Worm (Caenorhabditis elegans) whole organism, midembryonic: ENCODE results near the gene col-148.

ENCODE experiments used
- flt-1 ChIP-seq: fragments of 200-800 bp; sonication (Bioruptor generic); IDR thresholded peaks from 2 replicates; pipeline ENCODE4 v1.3.6; 2022; ENCODE audit warnings: missing genetic modification characterization, missing compliant biosample characterization
- med-1 ChIP-seq: sonication (generic microtip); optimal IDR thresholded peaks from 2 replicates; lab custom pipeline; 2017; ENCODE audit warnings: missing genetic modification characterization, mild to moderate bottlenecking, missing compliant biosample characterization, antibody characterized with exemption, missing genetic modification reagents; ENCODE audit not compliant: insufficient read depth
- ztf-23 ChIP-seq: fragments of 200-800 bp; sonication (Bioruptor generic); IDR thresholded peaks from 2 replicates; pipeline ENCODE4 v1.3.6; 2022; ENCODE audit warnings: missing genetic modification reagents, missing genetic modification characterization, missing compliant biosample characterization
- ztf-29 ChIP-seq: fragments of 200-800 bp; sonication (Bioruptor generic); IDR thresholded peaks from 2 replicates; pipeline ENCODE4 v1.3.6; 2022; ENCODE audit warnings: missing genetic modification reagents, missing genetic modification characterization, missing compliant biosample characterization

DNA sequence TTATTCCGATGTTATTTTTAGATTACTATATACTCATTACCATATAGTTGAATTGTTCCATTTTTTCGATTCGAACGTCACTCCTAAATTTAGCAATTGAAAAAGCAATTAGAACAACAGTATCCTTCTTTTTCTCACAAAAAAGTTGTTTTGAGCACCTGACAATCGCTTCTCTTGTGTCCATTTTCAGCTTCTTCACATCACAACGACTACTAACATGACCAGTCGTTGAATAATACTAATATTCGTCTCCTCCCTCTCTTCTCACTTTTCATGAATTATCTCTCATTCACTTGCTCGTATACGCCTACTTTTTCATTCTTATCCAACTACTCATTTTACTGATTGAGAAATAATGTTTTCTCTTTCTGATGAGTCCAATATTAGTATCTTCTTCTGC lies 24.8 kb upstream of the col-148 start, which contains the start of gene ZK856.14:
- TF ChIP-seq med-1 (GFP tag; lab: Kevin White, UChicago), result no peak
- no peak for TF ChIP-seq flt-1 (GFP tag; lab: Robert Waterston, UW)
- no peak for TF ChIP-seq ztf-23
- no peak for TF ChIP-seq ztf-29
